Worm (Caenorhabditis elegans) whole organism, early embryonic: ENCODE results near the gene F58A6.2.
"Not testable (repeated sequence)": the region's sequence is repeated elsewhere in the genome, so short reads cannot be mapped to it uniquely, and the experiment has no call there.

Source experiments
- B0310.2 ChIP-seq: sonication (generic microtip); optimal IDR thresholded peaks from 2 replicates; lab custom pipeline; 2016; ENCODE audit warnings: mild to moderate bottlenecking, missing genetic modification characterization, missing compliant biosample characterization
- F13C5.2 ChIP-seq: sonication (generic microtip); optimal IDR thresholded peaks from 2 replicates; lab custom pipeline; 2017; ENCODE audit warnings: mild to moderate bottlenecking, missing genetic modification characterization, inconsistent platforms, missing compliant biosample characterization
- aly-1 ChIP-seq: sonication (generic microtip); optimal IDR thresholded peaks from 2 replicates; lab custom pipeline; 2016; ENCODE audit warnings: missing genetic modification characterization, missing compliant biosample characterization
- ama-1 ChIP-seq: fragments of 150-350 bp; optimal IDR thresholded peaks from 2 replicates; lab custom pipeline; 2014
- ceh-13 ChIP-seq: fragments of 200-800 bp; sonication (Bioruptor generic); optimal IDR thresholded peaks from 2 replicates; lab custom pipeline; 2018; ENCODE audit warnings: mild to moderate bottlenecking, missing genetic modification characterization, missing compliant biosample characterization
- ceh-36 ChIP-seq: sonication (generic microtip); optimal IDR thresholded peaks from 2 replicates; lab custom pipeline; 2016; ENCODE audit warnings: missing genetic modification characterization, inconsistent platforms, missing compliant biosample characterization
- ets-7 ChIP-seq: sonication (generic microtip); optimal IDR thresholded peaks from 2 replicates; lab custom pipeline; 2016; ENCODE audit warnings: missing genotype, missing genetic modification characterization, missing compliant biosample characterization
- flt-1 ChIP-seq: fragments of 200-800 bp; sonication (Bioruptor generic); IDR thresholded peaks from 2 replicates; pipeline ENCODE4 v1.3.6; 2022; ENCODE audit warnings: missing genetic modification characterization, missing compliant biosample characterization
- hmbx-1 ChIP-seq: sonication (generic microtip); optimal IDR thresholded peaks from 2 replicates; lab custom pipeline; 2016; ENCODE audit warnings: mild to moderate bottlenecking, missing genetic modification characterization, missing compliant biosample characterization
- hmg-4 ChIP-seq: fragments of 200-800 bp; sonication (Bioruptor generic); optimal IDR thresholded peaks from 2 replicates; lab custom pipeline; 2018; ENCODE audit warnings: mild to moderate bottlenecking, missing genetic modification characterization, missing compliant biosample characterization
- hnd-1 ChIP-seq: sonication (generic microtip); optimal IDR thresholded peaks from 2 replicates; lab custom pipeline; 2016; ENCODE audit warnings: missing genetic modification characterization, missing compliant biosample characterization
- pes-1 ChIP-seq: fragments of 200-800 bp; sonication (Bioruptor generic); IDR thresholded peaks from 2 replicates; pipeline ENCODE4 v1.3.6; 2022; ENCODE audit warnings: missing genetic modification reagents, missing genetic modification characterization, missing compliant biosample characterization
- scrt-1 ChIP-seq: fragments of 200-800 bp; sonication (Bioruptor generic); IDR thresholded peaks from 2 replicates; pipeline ENCODE4 v1.3.6; 2022; ENCODE audit warnings: missing genetic modification characterization, missing compliant biosample characterization
- sea-1 ChIP-seq: fragments of 200-800 bp; sonication (Bioruptor generic); conservative IDR thresholded peaks from 2 replicates; pipeline ENCODE4 v1.3.6; 2022; ENCODE audit warnings: missing genetic modification characterization, missing compliant biosample characterization
- tbx-11 ChIP-seq: fragments of 200-800 bp; sonication (Bioruptor generic); IDR thresholded peaks from 2 replicates; pipeline ENCODE4 v1.3.6; 2022; ENCODE audit warnings: missing genetic modification characterization, missing compliant biosample characterization
- tbx-37 ChIP-seq: fragments of 200-800 bp; sonication (Bioruptor generic); conservative IDR thresholded peaks from 2 replicates; pipeline ENCODE4 v1.3.6; 2022; ENCODE audit warnings: missing genetic modification reagents, missing genetic modification characterization, missing compliant biosample characterization
- tra-4 ChIP-seq: sonication (generic microtip); optimal IDR thresholded peaks from 2 replicates; lab custom pipeline; 2017; ENCODE audit warnings: missing genetic modification characterization, missing compliant biosample characterization

The F58A6.2 gene

DNA sequence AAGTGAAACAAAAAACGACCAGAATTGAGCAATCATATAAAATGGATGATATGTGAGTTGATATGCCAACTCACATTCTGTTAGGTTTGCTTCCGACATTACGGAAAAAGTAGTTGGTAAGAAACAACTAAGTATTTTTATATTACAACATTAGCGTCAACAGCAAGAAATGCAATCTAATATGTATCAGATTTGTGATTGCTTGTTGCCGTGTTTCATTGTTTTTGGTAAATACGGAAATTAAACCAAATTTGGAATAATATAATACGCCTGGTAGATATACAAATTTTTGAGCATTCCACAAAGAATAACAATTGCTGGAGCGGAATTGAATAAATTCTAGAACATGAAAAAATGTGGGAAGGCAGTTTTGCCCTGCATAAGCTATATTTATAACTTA is 18.0 kb downstream of the F58A6.2 start, which contains the start of gene srb-12:
TSS of gene srb-12 (minus strand) at position 101 of the 400 bp plus-strand sequence.
- no peak for TF ChIP-seq flt-1
- TF ChIP-seq tra-4: no peak
- no peak for TF ChIP-seq B0310.2 (tag; lab: Kevin White, UChicago)
- no peak for TF ChIP-seq ets-7
- TF ChIP-seq tbx-11: no peak
- no peak for TF ChIP-seq F13C5.2 (tag; lab: Kevin White, UChicago)
- TF ChIP-seq pes-1 (GFP tag; lab: Robert Waterston, UW): no peak
- no peak for TF ChIP-seq tbx-37 (GFP tag; lab: Robert Waterston, UW)
- no peak for TF ChIP-seq hmbx-1 (tag; lab: Kevin White, UChicago)
- TF ChIP-seq hnd-1 (tag; lab: Kevin White, UChicago): no peak
- TF ChIP-seq ama-1 (lab: Kevin White, UChicago): no peak
- no peak for TF ChIP-seq hmg-4
- TF ChIP-seq ceh-36 (tag; lab: Kevin White, UChicago): no peak
- TF ChIP-seq ceh-13: no peak
- no peak for TF ChIP-seq scrt-1 (GFP tag; lab: Robert Waterston, UW)
- TF ChIP-seq aly-1 (tag; lab: Kevin White, UChicago): no peak
- no peak for TF ChIP-seq sea-1

ce11 chrII:5156983-5157382 is 20.5 kb downstream of the F58A6.2 start, which contains the start of gene msp-45:
Gene msp-45 (minus strand): TSS chrII:5157083.
- TF ChIP-seq sea-1: no peak
- no peak for TF ChIP-seq flt-1

- TF ChIP-seq F13C5.2 (tag; lab: Kevin White, UChicago) (no peak), pes-1 (GFP tag; lab: Robert Waterston, UW) (no peak), hnd-1 (tag; lab: Kevin White, UChicago) (no peak), sea-1 (no peak), ets-7 (no peak), scrt-1 (GFP tag; lab: Robert Waterston, UW) (no peak), ceh-13 (no peak)
Observed at ce11 chrII:5157525-5157924, 21.0 kb downstream of the F58A6.2 start, which contains the start of gene srb-13. Gene srb-13 (minus strand): TSS chrII:5157625.

- not testable (repeated sequence) for TF ChIP-seq tbx-11; tbx-37 (GFP tag; lab: Robert Waterston, UW); hnd-1 (tag; lab: Kevin White, UChicago)
Observed at ce11 chrII:5158774-5159173, 22.3 kb downstream of the F58A6.2 start, which contains the start of gene F58A6.9. Gene F58A6.9 (minus strand): TSS chrII:5158874.

DNA sequence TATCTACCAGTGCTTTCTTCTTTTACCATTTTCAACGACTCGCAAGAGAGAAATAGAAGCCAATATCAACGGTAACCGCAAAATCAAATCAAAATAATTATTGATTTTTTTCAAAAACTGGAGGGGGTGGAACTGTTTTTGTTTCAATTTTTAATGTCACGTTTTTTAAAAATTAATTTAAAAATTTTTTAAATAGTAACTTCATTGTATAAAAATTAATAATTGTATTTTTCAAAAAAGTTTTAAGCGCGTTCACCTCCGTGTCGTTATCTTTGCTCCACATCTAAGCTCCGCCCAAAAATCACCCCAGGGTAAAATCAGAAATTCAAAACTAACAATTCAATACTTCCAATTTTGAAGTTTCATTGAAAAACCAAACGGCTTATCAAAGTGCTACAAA is 24.6 kb downstream of the F58A6.2 start, which contains the start of gene C27D6.11:
TSS of gene C27D6.11 (minus strand) at position 101 of the 400 bp plus-strand sequence.
- TF ChIP-seq ceh-36 (tag; lab: Kevin White, UChicago) (no peak), F13C5.2 (tag; lab: Kevin White, UChicago) (no peak), ama-1 (lab: Kevin White, UChicago) (no peak), scrt-1 (GFP tag; lab: Robert Waterston, UW) (no peak), tra-4 (no peak), hnd-1 (tag; lab: Kevin White, UChicago) (no peak)

DNA sequence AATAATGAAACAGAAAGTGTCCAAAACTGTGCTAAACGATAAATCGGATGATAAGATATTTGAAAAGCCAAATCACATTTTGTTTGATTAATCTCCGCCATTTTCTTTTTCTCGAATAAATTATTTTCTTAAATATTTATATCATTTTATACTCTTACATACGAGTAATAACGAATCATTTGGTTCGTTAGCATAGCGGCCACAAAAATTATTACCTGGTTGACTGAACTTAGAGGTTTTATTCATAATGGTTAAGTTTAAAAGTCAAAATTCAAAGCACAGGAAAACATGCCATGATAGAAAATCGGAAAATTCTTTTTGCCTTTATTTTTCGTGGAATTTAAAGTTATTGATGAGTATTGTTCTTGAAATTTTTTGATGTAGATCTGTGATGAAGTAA is 26.8 kb downstream of the F58A6.2 start, which contains the start of gene srb-5:
TSS of gene srb-5 (minus strand) at position 101 of the 400 bp plus-strand sequence.
- no peak for TF ChIP-seq hmbx-1 (tag; lab: Kevin White, UChicago)
- no peak for TF ChIP-seq aly-1 (tag; lab: Kevin White, UChicago)
- no peak for TF ChIP-seq hnd-1 (tag; lab: Kevin White, UChicago)
- TF ChIP-seq ama-1 (lab: Kevin White, UChicago): no peak
- no peak for TF ChIP-seq pes-1 (GFP tag; lab: Robert Waterston, UW)
- no peak for TF ChIP-seq F13C5.2 (tag; lab: Kevin White, UChicago)
- TF ChIP-seq hmg-4: no peak
- no peak for TF ChIP-seq sea-1
- no peak for TF ChIP-seq ceh-13
- TF ChIP-seq tra-4: no peak
- no peak for TF ChIP-seq scrt-1 (GFP tag; lab: Robert Waterston, UW)
- no peak for TF ChIP-seq flt-1
- TF ChIP-seq tbx-37 (GFP tag; lab: Robert Waterston, UW): no peak

ce11 chrII:5166738-5167137 is 30.2 kb downstream of the F58A6.2 start, which contains the start of gene srb-3:
Gene srb-3 (minus strand): TSS chrII:5166838.
- TF ChIP-seq ceh-36 (tag; lab: Kevin White, UChicago): no peak

DNA sequence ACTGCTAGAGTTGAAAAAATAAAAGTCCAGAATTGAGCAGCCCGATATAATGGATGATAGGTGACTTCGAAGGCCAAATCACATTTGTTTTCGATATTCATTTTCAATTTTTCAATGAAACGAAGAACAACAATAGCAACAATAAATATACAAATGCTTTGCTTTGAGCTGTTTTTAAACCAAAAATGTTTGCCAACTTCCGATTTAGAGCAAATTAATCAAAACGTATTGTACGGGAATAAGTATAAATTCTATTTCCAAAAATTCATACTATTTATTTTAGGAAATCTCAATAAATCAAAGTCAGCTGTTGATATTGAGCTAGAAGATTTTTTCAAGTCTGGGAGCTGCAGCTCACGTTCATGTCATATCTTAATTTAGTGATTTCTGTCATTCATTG is 34.4 kb downstream of the F58A6.2 start, which contains the start of gene srb-1:
TSS of gene srb-1 (minus strand) at position 101 of the 400 bp plus-strand sequence.
- no peak for TF ChIP-seq ceh-36 (tag; lab: Kevin White, UChicago)
- TF ChIP-seq ama-1 (lab: Kevin White, UChicago): no peak
- TF ChIP-seq B0310.2 (tag; lab: Kevin White, UChicago): no peak
- no peak for TF ChIP-seq tbx-11
- TF ChIP-seq hnd-1 (tag; lab: Kevin White, UChicago): no peak
- TF ChIP-seq tbx-37 (GFP tag; lab: Robert Waterston, UW): no peak
- no peak for TF ChIP-seq pes-1 (GFP tag; lab: Robert Waterston, UW)
- no peak for TF ChIP-seq scrt-1 (GFP tag; lab: Robert Waterston, UW)
- TF ChIP-seq hmg-4: no peak
- TF ChIP-seq aly-1 (tag; lab: Kevin White, UChicago): no peak
- TF ChIP-seq hmbx-1 (tag; lab: Kevin White, UChicago): no peak
- TF ChIP-seq F13C5.2 (tag; lab: Kevin White, UChicago): no peak
- no peak for TF ChIP-seq tra-4
- TF ChIP-seq ets-7: no peak
- no peak for TF ChIP-seq sea-1
- TF ChIP-seq ceh-13: no peak
- TF ChIP-seq flt-1: no peak
